Worm (Caenorhabditis elegans) whole organism, L3 larva: ENCODE data around the gene F20D1.3.

Experiments used
- R02D3.7 ChIP-seq: fragments of 150-350 bp; optimal IDR thresholded peaks from 2 replicates; lab custom pipeline; 2014; ENCODE audit warnings: missing biosample characterization, missing genetic modification characterization
- ZK546.5 ChIP-seq: sonication (generic microtip); optimal IDR thresholded peaks from 2 replicates; lab custom pipeline; 2017; ENCODE audit warnings: missing biosample characterization, missing genetic modification characterization
- aly-2 ChIP-seq: fragments of 150-350 bp; optimal IDR thresholded peaks from 2 replicates; lab custom pipeline; 2014; ENCODE audit warnings: missing biosample characterization, missing genetic modification characterization
- ceh-28 ChIP-seq: fragments of 150-350 bp; optimal IDR thresholded peaks from 2 replicates; lab custom pipeline; 2014; ENCODE audit warnings: missing biosample characterization, missing genetic modification reagents, missing genetic modification characterization
- ceh-82 ChIP-seq: fragments of 150-350 bp; optimal IDR thresholded peaks from 2 replicates; lab custom pipeline; 2014; ENCODE audit warnings: missing biosample characterization, missing genetic modification characterization
- ceh-9 ChIP-seq: sonication (generic microtip); optimal IDR thresholded peaks from 2 replicates; lab custom pipeline; 2018; ENCODE audit warnings: missing biosample characterization, missing genetic modification characterization
- egl-27 ChIP-seq: sonication (generic microtip); optimal IDR thresholded peaks from 4 replicates; lab custom pipeline; 2017; ENCODE audit warnings: missing biosample characterization, missing genetic modification reagents, missing genetic modification characterization
- egl-5 ChIP-seq: fragments of 150-350 bp; optimal IDR thresholded peaks from 2 replicates; lab custom pipeline; 2017; ENCODE audit warnings: missing biosample characterization, missing genetic modification reagents, missing genetic modification characterization, inconsistent platforms
- elt-2 ChIP-seq: sonication (generic microtip); optimal IDR thresholded peaks from 2 replicates; lab custom pipeline; 2016; ENCODE audit warnings: missing genetic modification reagents, mild to moderate bottlenecking, missing genetic modification characterization, missing compliant biosample characterization
- elt-3 ChIP-seq, 3 experiments: fragments of 150-350 bp in 1 of 3; sonication (generic microtip) in 2 of 3; optimal IDR thresholded peaks; 2 replicates in 2 of 3; 4 replicates in 1 of 3; lab custom pipeline; 2014 to 2017; ENCODE audit warnings: missing biosample characterization in 3 of 3, missing genetic modification characterization in 3 of 3
- fos-1 ChIP-seq: fragments of 150-350 bp; optimal IDR thresholded peaks from 2 replicates; lab custom pipeline; 2014; ENCODE audit warnings: missing biosample characterization, missing genetic modification characterization
- hmg-11 ChIP-seq: sonication (generic microtip); optimal IDR thresholded peaks from 2 replicates; lab custom pipeline; 2016; ENCODE audit warnings: missing genetic modification characterization, missing compliant biosample characterization
- jun-1 ChIP-seq: fragments of 150-350 bp; optimal IDR thresholded peaks from 2 replicates; lab custom pipeline; 2014; ENCODE audit warnings: missing biosample characterization, missing genetic modification reagents, missing genetic modification characterization
- lin-15B ChIP-seq: fragments of 150-350 bp; optimal IDR thresholded peaks from 2 replicates; lab custom pipeline; 2014; ENCODE audit warnings: missing biosample characterization, missing genetic modification characterization
- lin-39 ChIP-seq: fragments of 150-350 bp; optimal IDR thresholded peaks from 2 replicates; lab custom pipeline; 2018; ENCODE audit warnings: missing biosample characterization, missing genetic modification reagents, missing genetic modification characterization
- mdl-1 ChIP-seq: fragments of 150-350 bp; optimal IDR thresholded peaks from 2 replicates; lab custom pipeline; 2014; ENCODE audit warnings: missing biosample characterization, missing genetic modification characterization
- mml-1 ChIP-seq: fragments of 150-350 bp; sonication (generic microtip); optimal IDR thresholded peaks from 3 replicates; lab custom pipeline; 2014; ENCODE audit warnings: missing biosample characterization, missing genetic modification characterization
- nhr-11 ChIP-seq: fragments of 150-350 bp; optimal IDR thresholded peaks from 2 replicates; lab custom pipeline; 2014; ENCODE audit warnings: missing biosample characterization, missing genetic modification characterization
- nhr-12 ChIP-seq: fragments of 150-350 bp; optimal IDR thresholded peaks from 2 replicates; lab custom pipeline; 2014; ENCODE audit warnings: missing biosample characterization, missing genetic modification characterization
- nhr-23 ChIP-seq: fragments of 150-350 bp; optimal IDR thresholded peaks from 2 replicates; lab custom pipeline; 2014; ENCODE audit warnings: missing biosample characterization, missing genetic modification reagents, missing genetic modification characterization
- nhr-237 ChIP-seq: fragments of 150-350 bp; optimal IDR thresholded peaks from 2 replicates; lab custom pipeline; 2014; ENCODE audit warnings: missing biosample characterization, missing genetic modification characterization
- nhr-28 ChIP-seq: fragments of 150-350 bp; optimal IDR thresholded peaks from 2 replicates; lab custom pipeline; 2014; ENCODE audit warnings: missing biosample characterization, missing genetic modification characterization
- nhr-67 ChIP-seq: fragments of 150-350 bp; optimal IDR thresholded peaks from 2 replicates; lab custom pipeline; 2014; ENCODE audit warnings: missing biosample characterization, missing genetic modification characterization
- nhr-77 ChIP-seq: fragments of 150-350 bp; optimal IDR thresholded peaks from 2 replicates; lab custom pipeline; 2014; ENCODE audit warnings: missing biosample characterization, missing genetic modification characterization
- pha-4 ChIP-seq: fragments of 150-350 bp; optimal IDR thresholded peaks from 2 replicates; lab custom pipeline; 2014; ENCODE audit warnings: missing biosample characterization, missing genetic modification reagents, missing genetic modification characterization
- skn-1 ChIP-seq: fragments of 150-350 bp; optimal IDR thresholded peaks from 2 replicates; lab custom pipeline; 2014; ENCODE audit warnings: missing biosample characterization, missing genetic modification characterization
- tbx-2 ChIP-seq: sonication (generic microtip); optimal IDR thresholded peaks from 2 replicates; lab custom pipeline; 2016; ENCODE audit warnings: mild to moderate bottlenecking, missing genetic modification characterization, missing compliant biosample characterization
- unc-39 ChIP-seq: sonication (generic microtip); optimal IDR thresholded peaks from 4 replicates; lab custom pipeline; 2017; ENCODE audit warnings: missing biosample characterization, missing genetic modification characterization
- unc-62 ChIP-seq: fragments of 150-350 bp; sonication (generic microtip); optimal IDR thresholded peaks from 4 replicates; lab custom pipeline; 2014; ENCODE audit warnings: missing biosample characterization, missing genetic modification reagents, missing genetic modification characterization

Gene F20D1.3

DNA sequence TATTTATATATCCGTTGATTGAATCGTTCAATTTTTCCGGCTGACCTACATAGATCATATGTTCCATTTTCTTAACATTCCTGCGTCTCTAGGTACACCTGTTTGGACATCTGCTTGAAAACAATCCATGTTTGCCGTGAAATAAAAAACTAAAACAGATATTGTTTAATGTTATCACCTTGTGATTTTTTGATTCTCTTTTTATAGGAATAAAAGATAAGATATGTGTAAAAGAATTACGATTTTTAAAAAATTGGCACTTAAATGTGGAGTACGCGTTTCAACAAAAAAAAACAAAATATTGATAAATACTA, 28.6 kb upstream of the F20D1.3 start:
- TF ChIP-seq skn-1 (tag; lab: Kevin White, UChicago) (no peak), nhr-23 (tag; lab: Kevin White, UChicago) (peak; percentile 76), pha-4 (tag; lab: Kevin White, UChicago) (peak; percentile 3)

DNA sequence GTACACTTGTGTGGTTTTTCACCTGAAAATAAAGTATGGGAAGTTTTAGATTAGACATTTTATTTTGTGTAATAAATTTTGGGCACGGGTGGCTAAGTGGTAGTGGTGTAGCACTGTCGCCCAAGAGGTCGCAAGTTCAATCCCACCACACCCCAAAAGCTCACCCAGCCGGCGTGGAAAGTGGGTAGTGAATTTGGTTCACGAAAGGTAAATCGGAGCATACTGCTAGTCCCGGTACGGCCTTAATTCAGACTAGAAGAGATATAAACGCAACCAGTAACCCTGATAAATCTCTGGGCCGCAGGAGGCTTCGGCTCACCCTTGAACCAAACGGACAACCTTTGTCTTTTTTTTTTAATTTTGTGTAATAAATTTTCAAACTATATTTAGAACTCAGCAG, 24.1 kb upstream of the F20D1.3 start:
- TF ChIP-seq nhr-77 (tag; lab: Kevin White, UChicago): no peak
- TF ChIP-seq nhr-12 (tag; lab: Kevin White, UChicago): no peak
- TF ChIP-seq unc-39 (tag; lab: Kevin White, UChicago): no peak
- no peak for TF ChIP-seq hmg-11 (tag; lab: Kevin White, UChicago)
- TF ChIP-seq ceh-9 (tag; lab: Kevin White, UChicago): no peak
- TF ChIP-seq, all 47 proteins: peak for 0

DNA sequence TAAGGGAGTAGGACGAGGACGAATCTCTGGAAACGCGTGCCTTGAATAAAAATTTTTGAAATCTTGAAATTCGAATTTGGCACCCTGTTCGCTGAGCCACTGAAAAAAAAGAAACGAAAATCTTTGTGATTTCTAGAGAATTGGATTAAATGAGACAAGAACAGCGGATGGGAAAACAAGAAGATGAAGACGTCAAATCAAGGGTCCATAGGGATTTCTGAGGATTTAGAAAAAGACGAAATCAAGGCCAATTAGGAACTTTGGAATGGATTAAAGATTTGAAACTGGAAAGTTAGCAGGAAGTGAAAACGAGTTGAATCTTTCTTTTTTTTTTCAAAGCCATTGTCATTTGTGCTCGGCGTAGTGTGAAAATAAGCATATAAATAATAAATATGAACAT, 21.4 kb upstream of the F20D1.3 start, which contains the start of gene pag-3:
TSS of gene pag-3 (minus strand) at position 101 of the 400 bp plus-strand sequence.
- no peak for TF ChIP-seq mml-1
- no peak for TF ChIP-seq elt-3 (tag; optimal IDR thresholded peaks at IDR 0.05; lab: Kevin White, UChicago)
- no peak for TF ChIP-seq nhr-237 (tag; lab: Kevin White, UChicago)

DNA sequence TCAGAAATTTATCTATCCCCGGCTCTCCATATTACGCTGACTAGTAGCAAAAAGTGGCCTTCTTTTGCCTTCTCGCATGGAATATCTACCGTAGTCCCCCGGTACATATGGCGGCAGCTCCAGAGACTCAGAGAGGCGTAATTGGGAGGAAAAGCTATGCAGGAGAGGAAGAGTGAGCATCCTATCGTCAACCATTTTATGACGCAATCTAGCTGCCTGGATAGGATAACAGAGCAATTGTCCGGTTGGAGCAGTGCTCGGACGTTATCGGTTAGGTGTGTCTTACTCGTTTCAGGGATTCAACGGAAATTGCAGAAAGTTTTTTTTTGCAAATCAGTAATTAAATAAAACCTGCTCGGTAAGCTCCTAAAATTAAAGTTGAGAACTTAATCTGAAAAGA, 18.7 kb upstream of the F20D1.3 start:
- TF ChIP-seq fos-1 (tag; lab: Kevin White, UChicago) (no peak), egl-5 (tag; lab: Kevin White, UChicago) (no peak), nhr-28 (tag; lab: Kevin White, UChicago) (no peak), unc-62 (GFP tag; lab: Kevin White, UChicago) (no peak), tbx-2 (tag; lab: Kevin White, UChicago) (no peak), elt-2 (tag; lab: Kevin White, UChicago) (no peak), nhr-11 (tag; lab: Kevin White, UChicago) (no peak), R02D3.7 (no peak)
- TF ChIP-seq, all 47 proteins: peak for 0

DNA sequence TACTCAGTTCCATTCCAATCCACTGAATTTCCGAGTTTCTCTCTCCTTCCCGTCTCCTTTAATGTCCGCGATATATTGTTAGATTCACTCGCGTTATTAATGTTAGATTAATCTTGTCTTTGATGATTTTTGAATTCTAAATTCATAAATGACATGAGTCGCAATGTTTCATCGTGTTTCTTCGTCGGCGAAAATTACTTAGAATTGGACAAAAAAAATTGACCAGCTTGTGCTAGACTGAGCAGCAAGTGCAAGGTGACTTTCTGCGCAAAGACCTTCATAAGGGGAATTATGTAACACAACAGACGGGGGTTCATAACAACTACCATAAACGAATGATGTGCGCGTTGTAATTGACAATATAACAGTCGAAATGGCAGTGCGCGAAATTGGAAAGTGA, 17.5 kb upstream of the F20D1.3 start:
- TF ChIP-seq pha-4 (tag; lab: Kevin White, UChicago): no peak

DNA sequence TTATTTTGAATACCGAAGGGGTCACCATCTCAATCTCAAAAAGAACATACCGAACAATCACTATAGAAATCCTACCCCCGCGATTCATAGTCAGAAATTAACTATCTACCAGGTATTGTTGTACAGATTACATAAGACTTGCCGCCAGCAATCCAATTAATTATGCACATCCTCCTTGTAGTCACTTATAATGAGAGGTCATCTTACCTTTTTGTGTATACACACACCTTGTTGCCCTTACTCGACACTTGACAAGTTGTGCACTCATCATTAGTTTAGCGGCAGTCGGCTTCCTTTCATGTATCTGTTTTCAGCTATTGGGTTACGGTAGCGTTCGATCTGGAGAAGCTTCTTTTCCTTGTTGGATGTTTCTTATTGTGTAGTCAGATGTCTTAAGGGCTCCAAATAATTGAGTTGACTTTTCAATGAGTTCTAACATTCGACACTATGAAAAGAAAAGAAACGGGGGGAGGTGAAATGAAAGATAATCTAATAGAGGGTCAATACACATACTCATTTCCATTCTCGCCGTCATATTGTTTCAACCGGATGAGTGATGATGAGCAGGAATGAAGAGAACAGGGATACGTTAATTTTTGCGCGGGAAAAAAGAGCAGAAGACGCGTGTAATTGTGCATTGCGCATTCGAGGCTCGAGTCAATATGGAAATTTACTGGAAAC, 16.4 kb upstream of the F20D1.3 start:
- TF ChIP-seq ceh-82 (tag; lab: Kevin White, UChicago) (no peak), elt-2 (tag; lab: Kevin White, UChicago) (no peak), nhr-67 (tag; lab: Kevin White, UChicago) (no peak), egl-5 (tag; lab: Kevin White, UChicago) (no peak), mdl-1 (tag; lab: Kevin White, UChicago) (no peak), lin-39 (no peak), lin-15B (no peak), aly-2 (tag; lab: Kevin White, UChicago) (no peak), ZK546.5 (tag; lab: Kevin White, UChicago) (no peak), egl-27 (tag; lab: Kevin White, UChicago) (no peak), ceh-28 (no peak), ceh-9 (tag; lab: Kevin White, UChicago) (no peak), nhr-77 (tag; lab: Kevin White, UChicago) (no peak), elt-3 (tag; optimal IDR thresholded peaks at IDR 0.05; lab: Kevin White, UChicago) (no peak), nhr-11 (tag; lab: Kevin White, UChicago) (no peak), skn-1 (tag; lab: Kevin White, UChicago) (no peak)

DNA sequence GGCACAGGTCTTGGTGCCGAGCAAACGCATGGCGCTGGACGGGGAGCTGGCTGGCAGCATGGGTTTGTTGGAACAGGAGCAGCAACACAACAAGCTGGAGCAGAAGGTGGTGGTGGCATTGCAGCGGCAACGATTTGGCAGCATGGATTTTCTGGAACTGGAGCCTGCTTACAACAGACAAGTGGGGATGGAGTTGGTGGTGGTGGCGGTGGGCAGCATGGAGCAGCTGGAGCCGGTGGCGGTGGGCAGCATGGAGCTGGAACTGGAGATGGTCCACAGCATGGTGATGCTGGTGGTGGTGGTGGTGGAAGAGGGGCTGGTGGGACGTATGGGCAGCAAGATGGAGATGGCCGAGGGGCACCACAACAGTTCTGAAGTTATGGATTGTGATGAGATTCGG, 15.1 kb upstream of the F20D1.3 start:
- no peak for TF ChIP-seq unc-39 (tag; lab: Kevin White, UChicago)
- TF ChIP-seq lin-39: no peak

DNA sequence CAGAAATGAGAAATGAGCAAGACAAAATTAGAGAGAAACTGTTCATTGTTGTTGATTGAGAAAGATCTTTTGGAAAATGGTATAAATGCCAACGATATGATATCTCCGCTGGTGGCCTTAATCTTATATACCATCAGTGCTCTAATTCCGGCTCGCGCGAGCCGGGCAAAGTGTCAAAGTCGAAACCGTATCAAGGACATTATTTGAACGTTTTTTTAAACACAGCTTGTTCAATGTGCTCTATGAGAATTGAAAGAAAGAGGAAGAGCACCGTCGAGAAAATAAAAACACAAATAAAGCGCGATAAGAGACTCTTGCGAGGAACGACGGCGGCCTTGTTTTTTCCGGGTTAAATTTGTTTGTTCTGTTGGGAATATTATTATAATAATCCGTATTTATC, 14.4 kb upstream of the F20D1.3 start, which contains the start of gene idpp-3:
TSS of gene idpp-3 (minus strand) at position 101 of the 400 bp plus-strand sequence.
- TF ChIP-seq jun-1: no peak
